Fruit fly (Drosophila melanogaster): Measurements from ENCODE around the gene Ilp3.

The Ilp3 gene

DNA sequence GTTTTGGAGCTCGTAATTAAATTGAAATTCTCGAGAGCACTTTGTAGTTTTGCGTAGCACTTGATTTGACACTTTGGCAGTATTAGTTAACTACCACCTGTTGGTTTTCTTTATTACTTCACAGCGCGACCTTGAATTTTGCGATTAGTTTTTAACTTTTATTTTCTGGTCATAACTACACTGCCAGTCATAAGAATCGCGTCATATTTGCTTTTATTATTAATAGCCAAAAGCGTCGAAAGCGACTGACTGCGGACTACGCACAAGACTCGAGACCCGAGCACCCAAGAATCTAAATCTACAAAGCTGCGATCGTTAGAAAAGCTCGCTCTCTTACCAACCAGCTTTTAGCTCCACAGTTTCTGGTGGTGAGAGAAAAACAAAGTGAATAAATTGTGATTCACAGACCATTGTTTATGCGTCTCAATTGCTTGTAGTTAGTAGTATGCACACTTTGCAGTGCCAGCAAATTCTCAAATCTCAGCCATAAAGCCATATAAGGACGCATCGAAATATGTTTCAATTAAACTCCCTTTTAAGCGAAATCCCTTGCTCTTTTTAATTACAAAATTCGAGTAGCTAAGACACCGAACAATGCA is 41.7 kb downstream of the Ilp3 start, which contains the start of gene CG42268 (continued):
- no peak for TF ChIP-seq Bdp1 (GFP tag; optimal IDR thresholded peaks at IDR 0.05)
- peak; percentile 63 for TF ChIP-seq ftz-f1 (GFP tag; optimal IDR thresholded peaks at IDR 0.05)
- peak; percentile 21 for TF ChIP-seq CG10543 (GFP tag; optimal IDR thresholded peaks at IDR 0.05)
- TF ChIP-seq unpg (GFP tag; optimal IDR thresholded peaks at IDR 0.05): no peak
- TF ChIP-seq Dek (tag; optimal IDR thresholded peaks at IDR 0.05): no peak
- TF ChIP-seq Hmr (GFP tag; optimal IDR thresholded peaks at IDR 0.05): no peak
- TF ChIP-seq Trl (optimal IDR thresholded peaks at IDR 0.05): peak in 1 of 2 experiments; percentile 42
- TF ChIP-seq Trl (GFP tag; optimal IDR thresholded peaks at IDR 0.05): no peak
- TF ChIP-seq fru (optimal IDR thresholded peaks at IDR 0.05): no peak
- no peak for TF ChIP-seq CG7271 (tag; optimal IDR thresholded peaks at IDR 0.05)
- TF ChIP-seq gsb-n (tag; optimal IDR thresholded peaks at IDR 0.05): no peak
- TF ChIP-seq Rfx (GFP tag; IDR thresholded peaks at IDR 0.05): peak; percentile 30; the same call in 1 of the 2 replicates
- TF ChIP-seq CG2120 (GFP tag; optimal IDR thresholded peaks at IDR 0.05): no peak
- TF ChIP-seq CG3281 (GFP tag; optimal IDR thresholded peaks at IDR 0.05): peak; percentile 29
- peak; percentile 26 for TF ChIP-seq sug (tag; optimal IDR thresholded peaks at IDR 0.05)
- TF ChIP-seq row (GFP tag; IDR thresholded peaks at IDR 0.05): peak; percentile 32; the same call in 1 of the 3 replicates
- peak; percentile 81 for TF ChIP-seq Med (GFP tag)
- peak; percentile 10 for TF ChIP-seq CG15514 (GFP tag; optimal IDR thresholded peaks at IDR 0.05)
- TF ChIP-seq Hr3 (GFP tag; optimal IDR thresholded peaks at IDR 0.05): no peak
- TF ChIP-seq cwo (GFP tag; optimal IDR thresholded peaks at IDR 0.05): peak; percentile 50
- peak; percentile 74; the same call in 1 of the 4 replicates for TF ChIP-seq chinmo (GFP tag; IDR thresholded peaks at IDR 0.05; ENCODE audit: partially characterized antibody)
- peak; percentile 71 for TF ChIP-seq CG11695 (GFP tag; IDR thresholded peaks at IDR 0.05)
- TF ChIP-seq fu2 (GFP tag; optimal IDR thresholded peaks at IDR 0.05): no peak
- TF ChIP-seq CG10147 (GFP tag; optimal IDR thresholded peaks at IDR 0.05): peak; percentile 32
- peak; percentile 6; the same call in 1 of the 2 replicates for TF ChIP-seq Adf1 (GFP tag; IDR thresholded peaks at IDR 0.05)
- TF ChIP-seq Hey (tag; optimal IDR thresholded peaks at IDR 0.05): no peak
- TF ChIP-seq CG13296 (GFP tag; optimal IDR thresholded peaks at IDR 0.05): peak; percentile 20
- peak; percentile 18; the same call in 1 of the 2 replicates for TF ChIP-seq CG13287 (GFP tag; IDR thresholded peaks at IDR 0.05; ENCODE audit: partially characterized antibody)
- no peak for TF ChIP-seq PHDP (tag; optimal IDR thresholded peaks at IDR 0.05)
- TF ChIP-seq pnt (GFP tag; optimal IDR thresholded peaks at IDR 0.05): no peak
- no peak for TF ChIP-seq Poxn (GFP tag; IDR thresholded peaks at IDR 0.05)
- no peak for TF ChIP-seq hkb (optimal IDR thresholded peaks at IDR 0.05)
- TF ChIP-seq hkb (GFP tag; IDR thresholded peaks at IDR 0.05): no peak
- no peak for TF ChIP-seq lov (optimal IDR thresholded peaks at IDR 0.05)
- no peak for TF ChIP-seq lov (GFP tag; IDR thresholded peaks at IDR 0.05)

DNA sequence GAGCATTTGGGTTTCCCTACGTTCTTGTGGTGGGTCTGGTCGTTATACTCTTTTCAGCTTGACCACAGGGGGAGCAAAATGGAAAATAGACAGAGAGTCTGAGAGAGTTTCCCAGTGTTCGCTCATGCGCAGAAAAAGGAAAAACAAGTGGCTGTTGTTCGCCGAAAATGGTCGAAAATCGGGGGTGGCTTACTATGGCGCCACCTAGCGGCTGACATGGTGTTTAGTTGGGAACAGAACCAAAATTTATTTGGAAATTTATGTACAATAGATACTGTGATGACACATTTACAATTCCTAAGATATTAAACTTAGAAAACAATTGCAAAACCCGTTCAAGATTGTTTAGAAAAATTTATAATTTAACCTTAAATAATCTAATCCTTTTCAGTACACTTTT is 50.3 kb downstream of the Ilp3 start:
- TF ChIP-seq amos (GFP tag; IDR thresholded peaks at IDR 0.05; ENCODE audit: partially characterized antibody): peak; percentile 28; the same call in 1 of the 2 replicates
- TF ChIP-seq hkb (optimal IDR thresholded peaks at IDR 0.05): peak; percentile 45
- no peak for TF ChIP-seq hkb (GFP tag; IDR thresholded peaks at IDR 0.05)
- TF ChIP-seq CG15269 (tag; optimal IDR thresholded peaks at IDR 0.05): no peak
- peak; percentile 17 for TF ChIP-seq abd-A (tag; optimal IDR thresholded peaks at IDR 0.05)
- peak; percentile 22; the same call in 1 of the 2 replicates for TF ChIP-seq CG9215 (GFP tag; IDR thresholded peaks at IDR 0.05)
- 0 out of 2 replicates have a peak, but pooled peaks have one; percentile 9 for TF ChIP-seq CG32772 (GFP tag; IDR thresholded peaks at IDR 0.05)
- no peak for TF ChIP-seq YL-1 (GFP tag; optimal IDR thresholded peaks at IDR 0.05)
- TF ChIP-seq zen (tag; optimal IDR thresholded peaks at IDR 0.05): no peak
- TF ChIP-seq CG42726 (GFP tag; IDR thresholded peaks at IDR 0.05; ENCODE audit: partially characterized antibody): 0 out of 2 replicates have a peak, but pooled peaks have one; percentile 22
- TF ChIP-seq prd (optimal IDR thresholded peaks at IDR 0.05): no peak
- 0 out of 3 replicates have a peak, but pooled peaks have one; percentile 4 for TF ChIP-seq prd (GFP tag; IDR thresholded peaks at IDR 0.05)
- TF ChIP-seq Med (GFP tag): peak; percentile 48
- TF ChIP-seq slbo (GFP tag; IDR thresholded peaks at IDR 0.05): peak; percentile 36; the same call in 1 of the 2 replicates
- TF ChIP-seq Trl (optimal IDR thresholded peaks at IDR 0.05): peak; percentile 41 to 45
- TF ChIP-seq Trl (GFP tag; optimal IDR thresholded peaks at IDR 0.05): no peak
- no peak for TF ChIP-seq CG4424 (GFP tag; optimal IDR thresholded peaks at IDR 0.05)
- no peak for TF ChIP-seq Six4 (GFP tag; optimal IDR thresholded peaks at IDR 0.05)
- TF ChIP-seq bcd (GFP tag; optimal IDR thresholded peaks at IDR 0.05): no peak
- no peak for TF ChIP-seq CG1647 (GFP tag; optimal IDR thresholded peaks at IDR 0.05)
- TF ChIP-seq TFAM (GFP tag; optimal IDR thresholded peaks at IDR 0.05): no peak
